Worm (Caenorhabditis elegans): ENCODE measurements around the gene tomm-20.

DNA sequence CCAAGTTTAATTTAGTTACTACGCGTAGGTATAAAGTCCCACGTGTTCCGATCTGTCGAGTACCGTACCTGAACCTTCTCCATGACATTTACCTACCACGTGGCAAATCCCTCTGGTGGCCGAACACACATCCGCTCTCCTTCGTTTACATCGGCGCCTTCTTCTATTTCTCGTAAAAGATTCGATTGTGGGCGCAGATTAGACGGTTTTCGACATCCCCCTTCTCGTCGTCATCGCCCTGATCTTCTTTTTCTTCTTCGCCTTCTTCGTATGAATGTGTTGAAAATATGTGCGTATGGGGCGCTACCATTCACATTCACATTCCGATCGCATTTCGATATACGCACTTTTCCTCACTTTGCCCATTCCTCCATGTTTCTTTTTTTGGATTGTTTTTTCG, 46.5 kb downstream of the tomm-20 start:
- TF ChIP-seq unc-62 (GFP tag; optimal IDR thresholded peaks at IDR 0.05) (no peak), skn-1 (tag; optimal IDR thresholded peaks at IDR 0.05) (no peak), nhr-237 (tag; optimal IDR thresholded peaks at IDR 0.05) (no peak), elt-3 (tag; optimal IDR thresholded peaks at IDR 0.05) (no peak), ZK546.5 (tag; optimal IDR thresholded peaks at IDR 0.05) (no peak), peb-1 (tag; optimal IDR thresholded peaks at IDR 0.05) (no peak)

Data from whole organism, L2 larva.